Fruit fly (Drosophila melanogaster): ENCODE results near the gene knrl.

knrl gene

DNA sequence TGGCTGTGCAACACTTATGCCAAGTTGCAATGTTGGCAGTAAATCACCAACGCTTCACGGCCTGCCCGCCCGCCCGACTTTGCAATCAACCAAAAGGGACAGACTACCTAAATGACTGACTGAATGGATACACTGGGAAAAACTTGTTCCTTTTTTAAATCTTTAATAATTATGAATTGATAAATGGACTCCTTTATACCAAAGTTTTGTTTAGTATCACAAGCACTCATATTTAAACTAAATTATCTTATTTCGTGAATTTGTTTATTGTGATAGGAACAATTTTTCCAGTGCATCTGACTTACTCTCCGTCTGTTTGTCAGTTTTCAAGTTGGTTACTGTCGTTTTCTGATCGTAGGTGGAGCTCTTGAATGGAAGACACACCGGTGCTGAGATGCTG is 19.8 kb downstream of the knrl start (continued):
- TF ChIP-seq Awh (GFP tag; IDR thresholded peaks at IDR 0.05) = no peak
- no peak for TF ChIP-seq CG7786 (GFP tag; optimal IDR thresholded peaks at IDR 0.05)
- 0 out of 3 replicates have a peak, but pooled peaks have one; percentile 29 for TF ChIP-seq so (GFP tag; IDR thresholded peaks at IDR 0.05)
- TF ChIP-seq Dek (tag; optimal IDR thresholded peaks at IDR 0.05) = no peak
- peak; percentile 49 for TF ChIP-seq ac (GFP tag; optimal IDR thresholded peaks at IDR 0.05)
- TF ChIP-seq CG13775 (GFP tag; optimal IDR thresholded peaks at IDR 0.05) = peak; percentile 12
- TF ChIP-seq CG17385 (GFP tag; optimal IDR thresholded peaks at IDR 0.05) = peak; percentile 29
- TF ChIP-seq CG30020 (tag; optimal IDR thresholded peaks at IDR 0.05) = no peak
- TF ChIP-seq seq (GFP tag; IDR thresholded peaks at IDR 0.05) = no peak
- no peak for TF ChIP-seq CG8359 (GFP tag; optimal IDR thresholded peaks at IDR 0.05; ENCODE audit: borderline replicate concordance)
- no peak for TF ChIP-seq CG33557 (GFP tag; optimal IDR thresholded peaks at IDR 0.05)
- 0 out of 3 replicates have a peak, but pooled peaks have one; percentile 41 for TF ChIP-seq CG17361 (GFP tag; IDR thresholded peaks at IDR 0.05)
- TF ChIP-seq CG7928 (GFP tag; optimal IDR thresholded peaks at IDR 0.05) = no peak
- TF ChIP-seq sob (GFP tag; IDR thresholded peaks at IDR 0.05) = no peak
- TF ChIP-seq E2f2 (GFP tag; IDR thresholded peaks at IDR 0.05) = 0 out of 2 replicates have a peak, but pooled peaks have one; percentile 22
- TF ChIP-seq CG10267 (tag; optimal IDR thresholded peaks at IDR 0.05) = peak; percentile 50
- no peak for TF ChIP-seq HLHmδ (GFP tag; optimal IDR thresholded peaks at IDR 0.05)
- peak; percentile 0 for TF ChIP-seq Abd-B (GFP tag; optimal IDR thresholded peaks at IDR 0.05)
- no peak for TF ChIP-seq Taf1 (GFP tag; IDR thresholded peaks at IDR 0.05)
- TF ChIP-seq ttk (GFP tag; IDR thresholded peaks at IDR 0.05) = peak; percentile 48
- TF ChIP-seq otp (GFP tag; IDR thresholded peaks at IDR 0.05) = 0 out of 3 replicates have a peak, but pooled peaks have one; percentile 35
- peak in 1 of 3 experiments; percentile 52 for TF ChIP-seq lola (GFP tag; optimal IDR thresholded peaks at IDR 0.05)
- TF ChIP-seq hkb (optimal IDR thresholded peaks at IDR 0.05) = no peak
- TF ChIP-seq hkb (GFP tag; IDR thresholded peaks at IDR 0.05) = no peak
- TF ChIP-seq CG11093 (GFP tag; IDR thresholded peaks at IDR 0.05) = no peak
- TF ChIP-seq NFAT (GFP tag; IDR thresholded peaks at IDR 0.05) = no peak
- TF ChIP-seq ab (GFP tag; optimal IDR thresholded peaks at IDR 0.05) = no peak
- TF ChIP-seq HLH3B (GFP tag; IDR thresholded peaks at IDR 0.05) = 0 out of 2 replicates have a peak, but pooled peaks have one; percentile 52
- TF ChIP-seq Elba2 (GFP tag; optimal IDR thresholded peaks at IDR 0.05) = peak; percentile 5
- no peak for TF ChIP-seq Dfd (GFP tag; optimal IDR thresholded peaks at IDR 0.05)
- TF ChIP-seq CG11696 (GFP tag; IDR thresholded peaks at IDR 0.05) = no peak
- TF ChIP-seq Hr51 (GFP tag; optimal IDR thresholded peaks at IDR 0.05) = no peak
- no peak for TF ChIP-seq sim (GFP tag; IDR thresholded peaks at IDR 0.05)
- TF ChIP-seq bbx (GFP tag; IDR thresholded peaks at IDR 0.05; ENCODE audit: partially characterized antibody) = no peak
- peak; percentile 15 for TF ChIP-seq CG1233 (GFP tag; optimal IDR thresholded peaks at IDR 0.05)
- TF ChIP-seq CG15011 (GFP tag; optimal IDR thresholded peaks at IDR 0.05) = peak; percentile 19
- no peak for TF ChIP-seq yki (optimal IDR thresholded peaks at IDR 0.05)
- peak; percentile 41 for TF ChIP-seq CoRest (tag; optimal IDR thresholded peaks at IDR 0.05)
- no peak for TF ChIP-seq CG6654 (GFP tag; optimal IDR thresholded peaks at IDR 0.05)
- no peak for TF ChIP-seq slp2 (GFP tag; optimal IDR thresholded peaks at IDR 0.05)
- peak; percentile 50; the same call in 2 of the 3 replicates for TF ChIP-seq dysf (GFP tag; IDR thresholded peaks at IDR 0.05)
- TF ChIP-seq dmrt11E (tag; optimal IDR thresholded peaks at IDR 0.05) = peak; percentile 71
- TF ChIP-seq CG9727 (GFP tag; optimal IDR thresholded peaks at IDR 0.05) = peak; percentile 61
- no peak for TF ChIP-seq ash1 (GFP tag; optimal IDR thresholded peaks at IDR 0.05)
- peak; percentile 73 for TF ChIP-seq unpg (GFP tag; optimal IDR thresholded peaks at IDR 0.05)
- peak; percentile 8 for TF ChIP-seq CG12769 (tag; optimal IDR thresholded peaks at IDR 0.05)
- peak; percentile 25 for TF ChIP-seq Spps (tag; optimal IDR thresholded peaks at IDR 0.05)
- no peak for TF ChIP-seq gro (GFP tag; optimal IDR thresholded peaks at IDR 0.05)
- TF ChIP-seq ATbp (GFP tag; optimal IDR thresholded peaks at IDR 0.05) = no peak
- TF ChIP-seq sd (tag; optimal IDR thresholded peaks at IDR 0.05) = no peak
- peak; percentile 9 for TF ChIP-seq gcm (GFP tag; optimal IDR thresholded peaks at IDR 0.05)

Measured in whole organism, embryonic.